Worm (Caenorhabditis elegans): ENCODE results near the gene F41E6.1.

DNA sequence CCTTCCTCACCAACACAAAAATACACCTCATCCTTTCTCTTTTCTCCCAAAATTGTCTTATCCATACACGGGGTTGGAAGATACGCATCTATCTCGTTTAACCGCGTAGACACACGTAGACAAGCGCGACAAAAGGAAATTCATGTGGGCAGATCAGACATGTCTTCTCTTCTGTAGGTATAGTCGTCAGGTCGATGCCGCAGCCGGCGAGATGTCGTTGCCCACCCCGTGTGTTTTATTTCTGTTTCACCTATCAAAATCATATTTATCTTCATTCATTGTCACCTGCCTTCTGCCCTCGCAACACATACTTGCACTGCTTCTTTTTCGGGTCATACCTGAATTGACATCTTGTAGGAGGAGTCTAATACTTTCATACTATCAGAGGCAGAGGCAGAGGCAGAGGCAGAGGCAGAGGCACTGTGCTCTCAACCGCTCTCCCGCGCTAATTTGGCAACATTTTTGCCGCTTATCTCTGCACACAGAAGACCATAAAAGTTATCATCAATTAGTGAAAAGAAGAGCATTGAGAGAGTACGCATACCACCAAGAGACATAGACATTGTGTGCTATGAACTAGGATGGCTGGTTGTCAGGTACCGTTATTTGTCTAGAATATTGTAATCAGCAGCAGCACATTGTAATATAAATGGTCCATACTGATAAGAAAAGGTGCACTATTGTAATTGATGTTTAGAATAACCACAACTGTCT, 39.0 kb downstream of the F41E6.1 start:
- TF ChIP-seq hmbx-1 (tag; optimal IDR thresholded peaks at IDR 0.05) (no peak), flt-1 (GFP tag; IDR thresholded peaks at IDR 0.05) (no peak), pes-1 (GFP tag; IDR thresholded peaks at IDR 0.05) (no peak), hnd-1 (tag; optimal IDR thresholded peaks at IDR 0.05) (no peak), tbx-37 (GFP tag; conservative IDR thresholded peaks at IDR 0.05) (no peak), hmg-4 (GFP tag; optimal IDR thresholded peaks at IDR 0.05) (peak; percentile 18), ama-1 (optimal IDR thresholded peaks at IDR 0.05) (no peak), aly-1 (tag; optimal IDR thresholded peaks at IDR 0.05) (no peak), tbx-11 (GFP tag; IDR thresholded peaks at IDR 0.05) (no peak), ceh-13 (GFP tag; optimal IDR thresholded peaks at IDR 0.05) (no peak), tra-4 (tag; optimal IDR thresholded peaks at IDR 0.05) (no peak), F13C5.2 (tag; optimal IDR thresholded peaks at IDR 0.05) (no peak), sea-1 (GFP tag; conservative IDR thresholded peaks at IDR 0.05) (no peak)
